Fruit fly (Drosophila melanogaster): Measurements from ENCODE around the gene Wdr37.

Wdr37 gene

DNA sequence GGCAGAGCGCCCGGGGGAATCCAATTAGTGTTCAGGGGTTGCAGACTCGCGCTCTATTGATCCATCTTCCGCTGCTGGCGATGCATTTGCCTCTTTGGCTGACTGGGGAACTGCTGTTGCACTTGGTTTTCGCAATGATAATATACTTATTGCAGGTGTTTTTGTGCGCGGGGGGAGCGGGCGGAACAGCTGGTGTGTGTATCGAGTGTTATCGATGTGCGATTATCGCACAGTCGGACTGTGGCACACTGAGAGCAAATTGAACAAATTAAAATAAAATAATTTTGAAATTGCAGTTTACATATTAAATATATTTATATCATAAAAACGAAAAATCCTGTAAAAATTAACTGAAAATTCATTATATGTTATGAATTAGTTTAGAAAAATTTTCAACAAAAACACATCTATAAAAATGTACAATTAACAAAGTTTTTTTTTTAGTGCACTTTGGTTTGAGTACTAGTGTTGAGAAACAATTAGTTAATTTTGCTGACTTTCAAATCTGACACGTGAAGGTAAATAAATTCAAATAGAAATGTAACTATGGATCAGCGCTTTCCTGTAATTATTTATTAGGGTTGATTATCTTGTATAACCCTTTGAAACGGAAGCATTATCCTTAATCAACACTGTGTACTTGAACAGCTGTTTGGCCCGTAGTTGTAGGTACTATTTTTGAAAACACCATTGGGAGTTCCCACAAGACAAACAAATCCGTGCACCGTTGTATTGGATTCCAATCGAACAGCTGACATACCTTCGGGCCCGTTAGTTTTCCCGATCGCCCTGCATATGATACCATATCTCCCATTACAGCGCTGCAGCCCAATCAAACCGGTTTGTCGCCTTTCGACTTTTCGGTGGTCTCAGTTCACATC, at the start of gene Wdr37, which contains the start of gene koko (continued):
- peak; percentile 97 for TF ChIP-seq ara (GFP tag; IDR thresholded peaks at IDR 0.05)
- TF ChIP-seq CG12942 (GFP tag; optimal IDR thresholded peaks at IDR 0.05) = peak; percentile 96
- peak; percentile 74 for TF ChIP-seq crc (GFP tag; optimal IDR thresholded peaks at IDR 0.05)
- TF ChIP-seq CG42726 (GFP tag; IDR thresholded peaks at IDR 0.05; ENCODE audit: partially characterized antibody) = peak; percentile 62; the same call in 1 of the 2 replicates
- peak; percentile 54; the same call in 1 of the 2 replicates for TF ChIP-seq inv (GFP tag; IDR thresholded peaks at IDR 0.05; ENCODE audit: partially characterized antibody)
- peak; percentile 94 for TF ChIP-seq kay (GFP tag; optimal IDR thresholded peaks at IDR 0.05)
- TF ChIP-seq CG4282 (GFP tag; optimal IDR thresholded peaks at IDR 0.05) = no peak
- TF ChIP-seq MBD-R2 (GFP tag; IDR thresholded peaks at IDR 0.05) = peak; percentile 98
- peak; percentile 99 for TF ChIP-seq CG32772 (GFP tag; IDR thresholded peaks at IDR 0.05)
- peak; percentile 98 for TF ChIP-seq dmrt99B (tag; optimal IDR thresholded peaks at IDR 0.05)
- TF ChIP-seq TFAM (GFP tag; optimal IDR thresholded peaks at IDR 0.05) = peak; percentile 52
- peak; percentile 98 for TF ChIP-seq CG14710 (tag; optimal IDR thresholded peaks at IDR 0.05)
- peak; percentile 46; the same call in 2 of the 3 replicates for TF ChIP-seq CG34224 (GFP tag; IDR thresholded peaks at IDR 0.05; ENCODE audit: partially characterized antibody)
- peak; percentile 46 for TF ChIP-seq p53 (GFP tag; optimal IDR thresholded peaks at IDR 0.05)
- TF ChIP-seq CG2199 (GFP tag; IDR thresholded peaks at IDR 0.05) = peak; percentile 91
- TF ChIP-seq al (GFP tag; IDR thresholded peaks at IDR 0.05) = peak; percentile 98
- peak; percentile 77 for TF ChIP-seq jing (GFP tag; optimal IDR thresholded peaks at IDR 0.05)
- TF ChIP-seq Dad (GFP tag; optimal IDR thresholded peaks at IDR 0.05) = peak; percentile 56
- TF ChIP-seq NK7.1 (GFP tag; optimal IDR thresholded peaks at IDR 0.05) = peak; percentile 11
- peak; percentile 94 for TF ChIP-seq CG31224 (GFP tag; IDR thresholded peaks at IDR 0.05)
- TF ChIP-seq ttk (GFP tag; IDR thresholded peaks at IDR 0.05) = peak; percentile 99
- TF ChIP-seq Atf3 (GFP tag; optimal IDR thresholded peaks at IDR 0.05) = peak; percentile 75
- peak; percentile 94 for TF ChIP-seq trem (tag; optimal IDR thresholded peaks at IDR 0.05)
- peak; percentile 55 for TF ChIP-seq jumu (GFP tag; optimal IDR thresholded peaks at IDR 0.05)
- TF ChIP-seq CG10543 (GFP tag; optimal IDR thresholded peaks at IDR 0.05) = peak; percentile 96
- TF ChIP-seq Oaz (GFP tag; IDR thresholded peaks at IDR 0.05) = peak; percentile 89
- no peak for TF ChIP-seq usp (GFP tag; optimal IDR thresholded peaks at IDR 0.05)
- peak; percentile 78 for TF ChIP-seq sens-2 (GFP tag; IDR thresholded peaks at IDR 0.05)
- peak; percentile 98 for TF ChIP-seq Sox100B (GFP tag; optimal IDR thresholded peaks at IDR 0.05)
- TF ChIP-seq CG17829 (tag; optimal IDR thresholded peaks at IDR 0.05) = peak; percentile 98
- TF ChIP-seq Hr78 (GFP tag; optimal IDR thresholded peaks at IDR 0.05) = peak in 1 of 2 experiments; percentile 79
- TF ChIP-seq oc (tag; optimal IDR thresholded peaks at IDR 0.05) = peak; percentile 96
- peak; percentile 89 for TF ChIP-seq lab (GFP tag; optimal IDR thresholded peaks at IDR 0.05)
- peak; percentile 82 for TF ChIP-seq CG5245 (GFP tag; optimal IDR thresholded peaks at IDR 0.05)
- peak; percentile 72 for TF ChIP-seq grn (GFP tag; optimal IDR thresholded peaks at IDR 0.05)
- TF ChIP-seq odd (GFP tag; optimal IDR thresholded peaks at IDR 0.05) = peak; percentile 88
- TF ChIP-seq CG11696 (GFP tag; IDR thresholded peaks at IDR 0.05) = peak; percentile 93
- TF ChIP-seq CG7357 (GFP tag; IDR thresholded peaks at IDR 0.05) = peak; percentile 93
- peak; percentile 62 for TF ChIP-seq CG10274 (GFP tag; optimal IDR thresholded peaks at IDR 0.05)
- peak; percentile 96 for TF ChIP-seq H2.0 (GFP tag; IDR thresholded peaks at IDR 0.05)
- TF ChIP-seq CG10959 (GFP tag; IDR thresholded peaks at IDR 0.05) = peak; percentile 96
- TF ChIP-seq Awh (GFP tag; IDR thresholded peaks at IDR 0.05) = peak; percentile 98
- TF ChIP-seq nmo (GFP tag; optimal IDR thresholded peaks at IDR 0.05) = peak; percentile 99
- TF ChIP-seq E2f2 (GFP tag; IDR thresholded peaks at IDR 0.05) = peak; percentile 86
- peak; percentile 98 for TF ChIP-seq CG2678 (tag; optimal IDR thresholded peaks at IDR 0.05)
- TF ChIP-seq sim (GFP tag; IDR thresholded peaks at IDR 0.05) = peak; percentile 96
- peak; percentile 51 for TF ChIP-seq knrl (GFP tag; IDR thresholded peaks at IDR 0.05; ENCODE audit: partially characterized antibody)
- peak; percentile 92 for TF ChIP-seq CG13894 (tag; optimal IDR thresholded peaks at IDR 0.05)
